Worm (Caenorhabditis elegans) whole organism, L3 larva: ENCODE measurements around the gene K10B3.1.

Experiments
- aly-2 ChIP-seq: fragments of 150-350 bp; optimal IDR thresholded peaks from 2 replicates; lab custom pipeline; 2014; ENCODE audit warnings: missing biosample characterization, missing genetic modification characterization
- ceh-28 ChIP-seq: fragments of 150-350 bp; optimal IDR thresholded peaks from 2 replicates; lab custom pipeline; 2014; ENCODE audit warnings: missing biosample characterization, missing genetic modification reagents, missing genetic modification characterization
- ceh-82 ChIP-seq: fragments of 150-350 bp; optimal IDR thresholded peaks from 2 replicates; lab custom pipeline; 2014; ENCODE audit warnings: missing biosample characterization, missing genetic modification characterization
- ceh-9 ChIP-seq: sonication (generic microtip); optimal IDR thresholded peaks from 2 replicates; lab custom pipeline; 2018; ENCODE audit warnings: missing biosample characterization, missing genetic modification characterization
- elt-1 ChIP-seq: fragments of 150-350 bp; optimal IDR thresholded peaks from 2 replicates; lab custom pipeline; 2014; ENCODE audit warnings: missing biosample characterization, missing genetic modification characterization
- elt-2 ChIP-seq: sonication (generic microtip); optimal IDR thresholded peaks from 2 replicates; lab custom pipeline; 2016; ENCODE audit warnings: missing genetic modification reagents, mild to moderate bottlenecking, missing genetic modification characterization, missing compliant biosample characterization
- elt-3 ChIP-seq, 3 experiments: fragments of 150-350 bp in 1 of 3; sonication (generic microtip) in 2 of 3; optimal IDR thresholded peaks; 2 replicates in 2 of 3; 4 replicates in 1 of 3; lab custom pipeline; 2014 to 2017; ENCODE audit warnings: missing biosample characterization in 3 of 3, missing genetic modification characterization in 3 of 3
- fkh-10 ChIP-seq: sonication (generic microtip); optimal IDR thresholded peaks from 2 replicates; lab custom pipeline; 2017; ENCODE audit warnings: missing biosample characterization, missing genetic modification reagents, missing genetic modification characterization
- hmg-11 ChIP-seq: sonication (generic microtip); optimal IDR thresholded peaks from 2 replicates; lab custom pipeline; 2016; ENCODE audit warnings: missing genetic modification characterization, missing compliant biosample characterization
- lin-15B ChIP-seq: fragments of 150-350 bp; optimal IDR thresholded peaks from 2 replicates; lab custom pipeline; 2014; ENCODE audit warnings: missing biosample characterization, missing genetic modification characterization
- nfya-1 ChIP-seq: sonication (generic microtip); optimal IDR thresholded peaks from 2 replicates; lab custom pipeline; 2017; ENCODE audit warnings: missing genetic modification characterization, mild to moderate bottlenecking, missing compliant biosample characterization, antibody characterized with exemption, moderate library complexity; ENCODE audit not compliant: insufficient read depth
- nhr-11 ChIP-seq: fragments of 150-350 bp; optimal IDR thresholded peaks from 2 replicates; lab custom pipeline; 2014; ENCODE audit warnings: missing biosample characterization, missing genetic modification characterization
- nhr-12 ChIP-seq: fragments of 150-350 bp; optimal IDR thresholded peaks from 2 replicates; lab custom pipeline; 2014; ENCODE audit warnings: missing biosample characterization, missing genetic modification characterization
- nhr-67 ChIP-seq: fragments of 150-350 bp; optimal IDR thresholded peaks from 2 replicates; lab custom pipeline; 2014; ENCODE audit warnings: missing biosample characterization, missing genetic modification characterization
- pqm-1 ChIP-seq: fragments of 150-350 bp; optimal IDR thresholded peaks from 2 replicates; lab custom pipeline; 2017; ENCODE audit warnings: missing biosample characterization, missing genetic modification characterization, inconsistent platforms
- snpc-4 ChIP-seq: fragments of 150-350 bp; optimal IDR thresholded peaks from 2 replicates; lab custom pipeline; 2014; ENCODE audit warnings: missing biosample characterization, missing genetic modification characterization
- unc-39 ChIP-seq: sonication (generic microtip); optimal IDR thresholded peaks from 4 replicates; lab custom pipeline; 2017; ENCODE audit warnings: missing biosample characterization, missing genetic modification characterization
- unc-62 ChIP-seq: fragments of 150-350 bp; sonication (generic microtip); optimal IDR thresholded peaks from 4 replicates; lab custom pipeline; 2014; ENCODE audit warnings: missing biosample characterization, missing genetic modification reagents, missing genetic modification characterization
- zag-1 ChIP-seq: fragments of 150-350 bp; optimal IDR thresholded peaks from 2 replicates; lab custom pipeline; 2014; ENCODE audit warnings: missing biosample characterization, missing genetic modification characterization
- ztf-4 ChIP-seq: fragments of 150-350 bp; optimal IDR thresholded peaks from 2 replicates; lab custom pipeline; 2014; ENCODE audit warnings: missing biosample characterization, missing genetic modification characterization

Gene K10B3.1

ce11 chrX:3181376-3181775, 46.1 kb downstream of the K10B3.1 start:
- TF ChIP-seq ztf-4 (tag; lab: Kevin White, UChicago), result no peak
- peak; percentile 40 for TF ChIP-seq fkh-10 (GFP tag; lab: Kevin White, UChicago)
- no peak for TF ChIP-seq unc-39 (tag; lab: Kevin White, UChicago)
- TF ChIP-seq hmg-11 (tag; lab: Kevin White, UChicago), result peak; percentile 8
- no peak for TF ChIP-seq nhr-12

DNA sequence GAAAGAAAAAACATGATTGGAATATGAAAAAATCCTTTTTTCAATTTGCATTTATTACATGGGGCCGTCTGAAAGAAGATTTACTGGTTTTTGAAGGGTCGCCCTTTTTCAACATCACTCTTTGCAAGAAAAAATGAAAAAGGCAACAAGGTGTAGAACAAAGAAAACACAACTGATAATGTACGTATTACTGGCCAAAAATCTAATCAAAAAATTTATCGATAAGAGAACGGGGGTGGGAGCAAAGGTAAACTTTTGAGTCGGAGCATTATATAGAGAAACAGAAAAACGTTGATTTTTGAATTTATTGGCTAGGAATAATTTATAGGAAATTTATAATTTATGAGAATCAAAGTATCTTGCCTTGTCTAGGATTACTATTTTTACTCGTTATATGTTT, 46.6 kb downstream of the K10B3.1 start:
- peak; percentile 43 for TF ChIP-seq pqm-1 (tag; lab: Kevin White, UChicago)
- TF ChIP-seq nhr-11 (tag; lab: Kevin White, UChicago), result no peak
- TF ChIP-seq nhr-67 (tag; lab: Kevin White, UChicago), result no peak
- TF ChIP-seq unc-39 (tag; lab: Kevin White, UChicago), result no peak
- TF ChIP-seq elt-2 (tag; lab: Kevin White, UChicago), result peak; percentile 76
- no peak for TF ChIP-seq ceh-28 (tag; lab: Kevin White, UChicago)
- TF ChIP-seq, all 47 proteins: peak for 2

- TF ChIP-seq elt-3 (tag; optimal IDR thresholded peaks at IDR 0.05; lab: Kevin White, UChicago), result no peak
- TF ChIP-seq elt-1 (tag; lab: Kevin White, UChicago), result no peak
- no peak for TF ChIP-seq ceh-82
- TF ChIP-seq unc-39 (tag; lab: Kevin White, UChicago), result no peak
- no peak for TF ChIP-seq unc-62 (GFP tag; lab: Kevin White, UChicago)
- TF ChIP-seq snpc-4 (tag; lab: Kevin White, UChicago), result no peak
- TF ChIP-seq lin-15B (tag; lab: Kevin White, UChicago), result no peak
- TF ChIP-seq zag-1 (tag; lab: Kevin White, UChicago), result no peak
- no peak for TF ChIP-seq ceh-9 (tag; lab: Kevin White, UChicago)
- TF ChIP-seq aly-2 (tag; lab: Kevin White, UChicago), result no peak
- no peak for TF ChIP-seq nfya-1 (tag; lab: Kevin White, UChicago)
These were observed 49.4 kb downstream of the K10B3.1 start for ce11 chrX:3184649-3185048.
